Fruit fly (Drosophila melanogaster) whole organism, pupa: ENCODE results near the gene nau.

ENCODE experiments used
- CG10348 ChIP-seq: fragments of 200-800 bp; sonication (Bioruptor generic); IDR thresholded peaks from 2 replicates; pipeline ENCODE4 v1.3.6; 2022; ENCODE audit warnings: missing biosample characterization, missing genetic modification characterization
- CG12605 ChIP-seq: fragments of 200-800 bp; sonication (Bioruptor generic); IDR thresholded peaks from 2 replicates; pipeline ENCODE4 v1.3.6; 2022; ENCODE audit warnings: missing biosample characterization, missing genetic modification characterization
- CG13204 ChIP-seq: fragments of 200-800 bp; sonication (Bioruptor generic); optimal IDR thresholded peaks from 2 replicates; lab custom pipeline; 2018; ENCODE audit warnings: missing biosample characterization, mild to moderate bottlenecking, missing genetic modification characterization, moderate library complexity
- CG14655 ChIP-seq: fragments of 200-800 bp; sonication (Bioruptor generic); optimal IDR thresholded peaks from 3 replicates; lab custom pipeline; 2017; ENCODE audit warnings: mild to moderate bottlenecking, missing biosample characterization, missing genetic modification reagents, missing genetic modification characterization
- CG15710 ChIP-seq: fragments of 200-800 bp; sonication (Bioruptor generic); optimal IDR thresholded peaks from 2 replicates; lab custom pipeline; 2018; ENCODE audit warnings: missing biosample characterization, mild to moderate bottlenecking, missing genetic modification characterization, moderate library complexity
- CG17806 ChIP-seq: fragments of 200-800 bp; sonication (Bioruptor generic); optimal IDR thresholded peaks from 2 replicates; lab custom pipeline; 2018; ENCODE audit warnings: missing biosample characterization, mild to moderate bottlenecking, missing genetic modification characterization, moderate library complexity
- CG32121 ChIP-seq: fragments of 200-800 bp; sonication (Bioruptor generic); IDR thresholded peaks from 2 replicates; pipeline ENCODE4 v1.3.6; 2022; ENCODE audit warnings: missing biosample characterization, missing genetic modification characterization
- CG34367 ChIP-seq: fragments of 200-800 bp; sonication (Bioruptor generic); optimal IDR thresholded peaks from 2 replicates; lab custom pipeline; 2018; ENCODE audit warnings: missing biosample characterization, mild to moderate bottlenecking, missing genetic modification characterization
- CG4496 ChIP-seq: fragments of 200-800 bp; sonication (Bioruptor generic); IDR thresholded peaks from 3 replicates; pipeline ENCODE4 v1.3.6; 2022; ENCODE audit warnings: missing biosample characterization, missing genetic modification characterization
- CG8159 ChIP-seq: fragments of 200-800 bp; sonication (Bioruptor generic); optimal IDR thresholded peaks from 3 replicates; lab custom pipeline; 2018; ENCODE audit warnings: missing biosample characterization, mild to moderate bottlenecking, missing genetic modification characterization, moderate library complexity
- CG8301 ChIP-seq: fragments of 200-800 bp; sonication (Bioruptor generic); optimal IDR thresholded peaks from 2 replicates; lab custom pipeline; 2018; ENCODE audit warnings: missing biosample characterization, mild to moderate bottlenecking, missing genetic modification characterization
- CG9948 ChIP-seq: fragments of 200-800 bp; sonication (Bioruptor generic); optimal IDR thresholded peaks from 2 replicates; lab custom pipeline; 2018; ENCODE audit warnings: missing biosample characterization, mild to moderate bottlenecking, missing genetic modification characterization, moderate library complexity
- D1 ChIP-seq: fragments of 200-800 bp; sonication (Bioruptor generic); optimal IDR thresholded peaks from 2 replicates; lab custom pipeline; 2018; ENCODE audit warnings: missing biosample characterization, mild to moderate bottlenecking, missing genetic modification characterization, moderate library complexity
- EcR ChIP-seq: fragments of 200-800 bp; sonication (Bioruptor generic); optimal IDR thresholded peaks from 3 replicates; lab custom pipeline; 2019; ENCODE audit warnings: missing biosample characterization, missing genetic modification characterization, mild to moderate bottlenecking, moderate library complexity, missing genetic modification reagents
- Ets98B ChIP-seq: fragments of 200-800 bp; sonication (Bioruptor generic); IDR thresholded peaks from 2 replicates; pipeline ENCODE4 v1.3.6; 2022; ENCODE audit warnings: missing biosample characterization, missing genetic modification characterization
- Pif1A ChIP-seq: fragments of 200-800 bp; sonication (Bioruptor generic); optimal IDR thresholded peaks from 3 replicates; lab custom pipeline; 2016; ENCODE audit warnings: missing biosample characterization, missing genetic modification characterization
- Pif1B ChIP-seq: fragments of 200-800 bp; sonication (Bioruptor generic); optimal IDR thresholded peaks from 3 replicates; lab custom pipeline; 2016; ENCODE audit warnings: missing biosample characterization, missing genetic modification characterization
- Snoo ChIP-seq: fragments of 200-800 bp; sonication (Bioruptor generic); optimal IDR thresholded peaks from 3 replicates; lab custom pipeline; 2017; ENCODE audit warnings: missing biosample characterization, mild to moderate bottlenecking, missing genetic modification characterization, inconsistent platforms
- fd96Ca ChIP-seq: fragments of 200-800 bp; sonication (Bioruptor generic); IDR thresholded peaks from 3 replicates; pipeline ENCODE4 v1.3.6; 2022; ENCODE audit warnings: missing biosample characterization, missing genetic modification characterization
- gl ChIP-seq: fragments of 200-800 bp; sonication (Bioruptor generic); optimal IDR thresholded peaks from 2 replicates; lab custom pipeline; 2018; ENCODE audit warnings: missing biosample characterization, mild to moderate bottlenecking, missing genetic modification characterization
- rn ChIP-seq: fragments of 200-800 bp; sonication (Bioruptor generic); IDR thresholded peaks from 2 replicates; pipeline ENCODE4 v1.3.6; 2022; ENCODE audit warnings: missing biosample characterization, missing genetic modification characterization

nau gene

DNA sequence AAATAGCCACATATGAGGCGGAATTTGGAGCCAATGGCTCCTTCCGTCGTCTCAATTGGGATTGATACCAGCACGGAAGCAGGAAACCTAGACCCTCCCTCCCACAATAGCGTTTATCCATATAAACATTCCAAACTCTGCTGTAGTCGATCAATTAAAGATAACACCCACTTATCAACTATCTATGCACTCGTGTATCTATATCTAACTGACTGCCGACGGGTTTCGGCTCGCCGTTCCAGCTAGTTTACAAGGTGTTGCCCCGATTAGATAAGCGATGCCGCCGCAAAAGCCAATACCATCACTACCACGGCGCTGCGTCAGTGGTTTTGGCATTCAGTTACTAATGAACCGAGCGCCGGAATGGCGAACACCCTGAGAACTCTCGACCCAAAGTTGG, 7.0 kb downstream of the nau start, which contains the start of gene CG10300:
Gene CG10300, plus strand, starts transcription at position 333 of the 400 bp plus-strand sequence.
- TF ChIP-seq CG14655 (GFP tag; lab: Kevin White, UChicago): no peak
- TF ChIP-seq CG32121: no peak
- no peak for TF ChIP-seq rn (GFP tag; lab: Robert Waterston, UW)
- TF ChIP-seq Pif1A: no peak
- TF ChIP-seq D1 (tag; lab: Kevin White, UChicago): no peak
- no peak for TF ChIP-seq CG10348 (GFP tag; lab: Robert Waterston, UW)
- no peak for TF ChIP-seq EcR (GFP tag; lab: Kevin White, UChicago)
- no peak for TF ChIP-seq CG4496 (GFP tag; lab: Robert Waterston, UW)
- TF ChIP-seq fd96Ca: no peak
- no peak for TF ChIP-seq Ets98B
- TF ChIP-seq CG17806 (tag; lab: Kevin White, UChicago): no peak

DNA sequence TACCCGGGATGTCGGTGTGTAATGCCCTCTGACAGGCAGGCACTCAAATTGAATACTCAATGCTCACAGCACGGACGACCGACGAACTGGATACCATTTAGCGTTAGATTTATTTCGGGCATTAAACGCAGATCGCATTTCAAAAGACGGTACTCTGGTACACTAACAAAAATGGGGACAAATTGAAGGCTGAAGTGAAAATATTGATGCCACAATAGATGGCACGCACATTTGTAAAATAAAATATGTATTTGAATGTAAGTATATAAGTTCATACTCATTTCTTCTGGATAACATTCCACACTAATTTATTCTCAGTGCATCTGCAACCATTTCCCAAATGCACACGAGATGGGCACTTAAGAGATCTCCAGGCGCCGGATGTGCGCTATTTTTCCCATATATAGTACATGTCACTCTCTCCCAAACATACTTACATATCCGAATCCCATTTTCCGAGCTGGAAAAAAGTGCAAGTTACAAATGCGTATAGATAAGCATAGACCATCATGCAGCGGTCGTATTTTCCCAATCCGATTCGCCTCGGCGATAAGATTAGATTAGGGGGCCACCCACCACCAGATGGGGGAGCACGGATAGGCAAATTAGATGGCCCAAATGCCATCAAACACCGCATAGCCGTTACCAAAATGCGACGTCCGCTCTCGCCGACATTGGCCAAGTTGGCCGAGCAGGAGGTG, 8.5 kb downstream of the nau start, which contains the start of gene CG10301:
Gene CG10301, plus strand, starts transcription at position 651 of the 701 bp plus-strand sequence.
- no peak for TF ChIP-seq CG12605
- no peak for TF ChIP-seq CG10348 (GFP tag; lab: Robert Waterston, UW)
- TF ChIP-seq D1 (tag; lab: Kevin White, UChicago): no peak
- TF ChIP-seq CG9948 (tag; lab: Kevin White, UChicago): no peak
- no peak for TF ChIP-seq CG4496 (GFP tag; lab: Robert Waterston, UW)
- TF ChIP-seq CG8301 (tag; lab: Kevin White, UChicago): no peak
- TF ChIP-seq rn (GFP tag; lab: Robert Waterston, UW): no peak
- TF ChIP-seq Ets98B: no peak

DNA sequence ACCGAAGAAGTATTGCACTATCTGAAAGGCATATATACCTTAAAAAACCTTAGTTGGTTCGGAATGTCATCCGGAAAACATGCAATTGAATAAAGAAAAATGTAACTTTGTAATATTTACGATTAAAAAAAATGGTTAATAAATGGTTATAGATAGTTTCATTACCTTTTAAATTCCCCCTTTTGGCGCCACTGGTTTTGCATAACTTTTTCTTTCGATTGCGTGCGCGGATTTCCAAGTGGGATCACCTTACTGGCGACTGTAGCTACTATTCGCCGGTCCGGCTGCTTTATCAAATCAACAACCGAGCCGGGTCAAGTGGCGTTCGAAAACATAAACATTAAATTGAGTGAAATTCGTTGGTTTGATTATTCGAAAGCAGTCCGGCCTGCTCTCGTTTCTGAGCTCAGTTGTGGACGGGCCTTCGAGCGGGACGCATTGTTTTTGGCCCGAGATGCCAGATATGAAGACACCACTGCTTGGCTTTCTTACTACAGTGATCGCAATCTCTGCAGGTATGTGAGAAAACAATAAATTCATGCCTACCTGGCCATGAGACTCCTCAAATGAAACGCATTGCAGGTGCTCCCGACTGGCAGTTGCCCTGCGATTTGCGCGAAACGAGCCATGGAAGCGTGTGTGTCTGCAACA, 13.6 kb downstream of the nau start, which contains the start of gene Gba1b:
Gene Gba1b, plus strand, starts transcription at position 422 of the 651 bp plus-strand sequence.
- TF ChIP-seq CG17806 (tag; lab: Kevin White, UChicago) (no peak), CG15710 (no peak), Pif1A (no peak), CG8301 (tag; lab: Kevin White, UChicago) (no peak), Ets98B (no peak)

DNA sequence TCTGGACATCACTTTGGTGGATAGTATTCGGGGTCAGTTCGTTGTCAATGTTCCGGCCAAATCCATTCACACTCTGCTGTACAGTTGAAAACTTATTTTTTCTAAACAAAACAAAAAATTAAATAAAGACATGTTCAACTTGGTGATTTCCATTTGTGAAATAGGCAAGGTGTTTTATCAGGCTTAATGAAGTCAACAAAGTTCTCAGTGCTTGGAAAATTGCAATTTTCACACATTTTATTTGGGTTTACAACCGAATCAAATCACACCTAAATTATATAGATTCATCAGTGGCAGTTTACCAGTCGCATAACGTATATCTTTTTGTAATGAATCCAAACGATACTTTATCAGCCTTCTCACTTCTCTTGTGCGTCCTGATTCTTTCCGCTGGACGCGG, 15.7 kb downstream of the nau start, which contains the start of gene Qsox4:
Gene Qsox4, plus strand, starts transcription at position 301 of the 400 bp plus-strand sequence.
- TF ChIP-seq D1 (tag; lab: Kevin White, UChicago) (no peak), fd96Ca (no peak)

DNA sequence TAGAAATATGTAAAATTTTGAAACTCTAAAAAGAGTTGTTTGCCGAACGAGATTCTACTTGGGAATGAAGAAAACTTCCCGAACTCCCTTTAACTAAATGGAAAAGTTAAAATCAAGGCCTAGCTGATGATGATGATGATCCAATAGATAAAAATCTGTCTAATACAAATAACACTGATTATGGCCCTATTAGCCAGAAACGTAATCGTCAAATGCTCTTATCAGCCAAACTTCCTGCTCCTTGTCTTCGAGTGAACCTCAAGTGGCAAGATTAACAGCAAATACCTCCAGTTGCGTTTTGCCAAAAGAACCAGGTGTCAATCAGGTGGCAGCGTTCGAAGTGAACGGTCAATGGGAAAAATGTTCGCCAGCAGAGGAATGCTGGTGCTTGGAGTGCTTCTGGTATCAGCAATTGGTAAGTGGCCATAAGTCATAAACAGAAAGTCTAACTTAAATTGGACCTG, 17.8 kb downstream of the nau start, which contains the start of the genes CG31468 and Gba1a:
Gene CG31468, minus strand, starts transcription at position 51 of the 464 bp plus-strand sequence.
Gene Gba1a, plus strand, starts transcription at position 318 of the 464 bp plus-strand sequence.
- TF ChIP-seq D1 (tag; lab: Kevin White, UChicago) (no peak), CG15710 (no peak), fd96Ca (no peak), CG17806 (tag; lab: Kevin White, UChicago) (no peak), Pif1A (no peak), CG13204 (GFP tag; lab: Kevin White, UChicago) (no peak), gl (tag; lab: Kevin White, UChicago) (no peak), CG10348 (GFP tag; lab: Robert Waterston, UW) (no peak), CG34367 (tag; lab: Kevin White, UChicago) (no peak)

DNA sequence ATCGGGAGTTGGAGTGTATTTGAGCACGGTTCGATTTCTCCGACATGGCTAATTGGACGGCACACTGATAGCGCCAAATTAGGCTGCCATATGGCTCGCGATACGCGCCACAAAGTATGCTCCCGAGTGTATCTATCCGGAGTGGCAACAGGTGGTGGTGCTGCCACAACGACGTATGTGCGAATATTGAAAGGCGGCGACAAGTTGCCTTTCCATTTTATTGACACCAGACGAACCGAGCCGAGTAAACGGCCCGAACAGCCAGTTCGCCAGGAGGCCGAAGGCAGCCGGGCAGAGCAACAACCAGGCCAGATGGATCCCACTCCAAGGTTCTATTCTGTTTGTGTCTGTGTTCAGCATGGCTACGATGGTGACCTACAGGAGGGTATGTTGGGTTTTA, 19.3 kb downstream of the nau start, which contains the start of gene prt:
Gene prt, minus strand, starts transcription at position 193 of the 400 bp plus-strand sequence.
- TF ChIP-seq D1 (tag; lab: Kevin White, UChicago) (no peak), CG12605 (peak; percentile 70)

DNA sequence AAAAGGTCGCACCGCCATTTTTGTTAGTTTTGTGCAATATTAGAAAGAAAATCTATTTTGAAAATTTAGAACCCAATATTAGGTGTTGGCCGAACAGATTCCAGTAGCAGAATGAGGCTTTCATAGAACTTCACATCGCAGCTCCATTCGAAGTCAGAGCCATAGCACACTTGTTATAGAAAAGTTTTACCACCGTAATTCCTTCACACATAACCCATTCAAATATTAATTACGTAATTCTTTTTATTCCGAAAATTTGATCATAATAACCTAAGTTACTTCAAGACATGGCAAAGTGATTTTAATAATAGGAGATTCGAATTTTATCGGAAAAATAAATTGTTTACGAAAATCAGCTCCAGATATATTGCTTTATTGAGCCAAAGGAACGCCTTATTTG, 22.0 kb downstream of the nau start, which contains the start of gene CG10252:
Gene CG10252, minus strand, starts transcription at position 101 of the 400 bp plus-strand sequence.
- TF ChIP-seq CG4496 (GFP tag; lab: Robert Waterston, UW) (no peak), Snoo (no peak), D1 (tag; lab: Kevin White, UChicago) (no peak), CG8301 (tag; lab: Kevin White, UChicago) (no peak), CG10348 (GFP tag; lab: Robert Waterston, UW) (no peak), CG15710 (no peak), Ets98B (no peak), CG9948 (tag; lab: Kevin White, UChicago) (no peak), CG12605 (no peak), CG17806 (tag; lab: Kevin White, UChicago) (no peak), Pif1A (no peak), CG34367 (tag; lab: Kevin White, UChicago) (no peak), CG32121 (no peak), CG8159 (tag; lab: Kevin White, UChicago) (no peak), gl (tag; lab: Kevin White, UChicago) (no peak), rn (GFP tag; lab: Robert Waterston, UW) (no peak), Pif1B (GFP tag; lab: Kevin White, UChicago) (no peak)
